Fruit fly (Drosophila melanogaster): Measurements from ENCODE around the gene Poxm.
A peak's percentile ranks its signal among the peaks of the same experiment; 100 is the strongest.

The Poxm gene

DNA sequence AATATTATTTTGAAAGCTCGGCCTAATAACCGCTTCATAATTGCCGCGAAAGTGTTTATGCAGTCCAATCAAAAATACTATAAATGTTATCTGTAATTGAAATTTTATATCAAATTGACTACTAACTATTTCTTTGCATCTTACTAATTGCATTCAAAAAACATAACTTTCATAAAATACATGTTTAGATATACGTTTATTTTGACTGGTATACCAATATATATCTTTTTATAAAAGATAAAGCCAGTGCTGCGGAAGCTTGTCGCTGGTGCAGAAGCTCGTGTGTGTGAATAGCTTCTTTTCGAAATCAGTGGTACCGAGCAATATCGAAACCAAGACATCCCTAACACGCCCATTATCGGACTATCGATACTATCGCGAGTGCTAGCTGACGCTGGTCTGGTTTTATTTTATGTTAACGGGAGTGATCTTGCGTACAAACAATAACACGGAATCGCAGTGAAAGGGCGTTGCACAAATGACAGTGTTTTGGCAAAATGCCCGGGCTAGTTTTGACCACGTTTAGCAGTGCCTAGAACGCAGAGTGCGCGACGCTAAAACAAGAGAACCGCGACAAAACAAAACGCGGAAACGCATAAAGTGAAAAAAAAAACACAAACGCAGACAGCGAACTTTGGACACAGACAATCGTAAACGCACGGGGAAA lies 16.0 kb upstream of the Poxm start, which contains the start of gene Atg13 (continued):
- TF ChIP-seq CG3065 (GFP tag; optimal IDR thresholded peaks at IDR 0.05) (peak; percentile 0), mam (GFP tag; optimal IDR thresholded peaks at IDR 0.05) (peak; percentile 5), Chrac-16 (GFP tag; optimal IDR thresholded peaks at IDR 0.05) (no peak), wdn (GFP tag; IDR thresholded peaks at IDR 0.05) (no peak), CG11695 (GFP tag; IDR thresholded peaks at IDR 0.05) (no peak), Rfx (GFP tag; IDR thresholded peaks at IDR 0.05) (peak; percentile 37), sisA (GFP tag; IDR thresholded peaks at IDR 0.05) (no peak), hb (GFP tag; IDR thresholded peaks at IDR 0.05; ENCODE audit: partially characterized antibody) (peak; percentile 56), CG10209 (GFP tag; optimal IDR thresholded peaks at IDR 0.05) (peak; percentile 8), z (GFP tag; IDR thresholded peaks at IDR 0.05) (no peak), CG43689 (GFP tag; IDR thresholded peaks at IDR 0.05) (no peak), da (GFP tag; optimal IDR thresholded peaks at IDR 0.05) (no peak), CG6791 (GFP tag; IDR thresholded peaks at IDR 0.05; ENCODE audit: partially characterized antibody) (peak; percentile 91), chm (GFP tag; IDR thresholded peaks at IDR 0.05) (peak; percentile 70; the same call in 1 of the 2 replicates), nau (GFP tag; optimal IDR thresholded peaks at IDR 0.05) (no peak), crol (GFP tag; IDR thresholded peaks at IDR 0.05) (no peak), Optix (GFP tag; IDR thresholded peaks at IDR 0.05) (no peak), bowl (GFP tag; IDR thresholded peaks at IDR 0.05) (no peak), CG17829 (tag; optimal IDR thresholded peaks at IDR 0.05) (peak; percentile 24), CG6854 (GFP tag; optimal IDR thresholded peaks at IDR 0.05) (no peak), GATAe (GFP tag; conservative IDR thresholded peaks at IDR 0.05) (no peak), Myb (GFP tag; optimal IDR thresholded peaks at IDR 0.05) (peak; percentile 9), CG11504 (tag; optimal IDR thresholded peaks at IDR 0.05) (no peak), CrebB (tag; optimal IDR thresholded peaks at IDR 0.05) (no peak), nerfin-1 (tag; optimal IDR thresholded peaks at IDR 0.05) (no peak), CG8765 (GFP tag; IDR thresholded peaks at IDR 0.05) (no peak), sens-2 (GFP tag; IDR thresholded peaks at IDR 0.05) (no peak), jing (GFP tag; optimal IDR thresholded peaks at IDR 0.05) (no peak), TFAM (GFP tag; optimal IDR thresholded peaks at IDR 0.05) (no peak), emc (GFP tag; optimal IDR thresholded peaks at IDR 0.05) (no peak), CG9609 (GFP tag; optimal IDR thresholded peaks at IDR 0.05) (peak; percentile 8), CG6175 (GFP tag; IDR thresholded peaks at IDR 0.05) (no peak), CG10565 (GFP tag; optimal IDR thresholded peaks at IDR 0.05) (no peak), CG10543 (GFP tag; optimal IDR thresholded peaks at IDR 0.05) (no peak), Ptx1 (GFP tag; IDR thresholded peaks at IDR 0.05) (peak; percentile 34; the same call in 1 of the 2 replicates), Fer1 (GFP tag; optimal IDR thresholded peaks at IDR 0.05) (peak; percentile 12), CG7357 (GFP tag; IDR thresholded peaks at IDR 0.05) (peak; percentile 93), HLH3B (GFP tag; IDR thresholded peaks at IDR 0.05) (no peak), CG2120 (GFP tag; optimal IDR thresholded peaks at IDR 0.05) (peak; percentile 46), CG32772 (GFP tag; IDR thresholded peaks at IDR 0.05) (no peak), CG2889 (GFP tag; IDR thresholded peaks at IDR 0.05) (no peak), CG4404 (GFP tag; IDR thresholded peaks at IDR 0.05) (no peak), dm (GFP tag; optimal IDR thresholded peaks at IDR 0.05) (no peak), nom (GFP tag; optimal IDR thresholded peaks at IDR 0.05) (peak; percentile 98), gcm2 (GFP tag; optimal IDR thresholded peaks at IDR 0.05) (no peak), slou (GFP tag; optimal IDR thresholded peaks at IDR 0.05) (no peak), tio (GFP tag; optimal IDR thresholded peaks at IDR 0.05) (no peak), CG17912 (GFP tag; optimal IDR thresholded peaks at IDR 0.05) (no peak), vnd (GFP tag; IDR thresholded peaks at IDR 0.05; ENCODE audit: partially characterized antibody) (peak; percentile 77), sens (GFP tag) (peak; percentile 61), CG14860 (GFP tag; IDR thresholded peaks at IDR 0.05; ENCODE audit: partially characterized antibody) (peak; percentile 68)
